Fruit fly (Drosophila melanogaster): ENCODE results near the gene aly.

The aly gene

DNA sequence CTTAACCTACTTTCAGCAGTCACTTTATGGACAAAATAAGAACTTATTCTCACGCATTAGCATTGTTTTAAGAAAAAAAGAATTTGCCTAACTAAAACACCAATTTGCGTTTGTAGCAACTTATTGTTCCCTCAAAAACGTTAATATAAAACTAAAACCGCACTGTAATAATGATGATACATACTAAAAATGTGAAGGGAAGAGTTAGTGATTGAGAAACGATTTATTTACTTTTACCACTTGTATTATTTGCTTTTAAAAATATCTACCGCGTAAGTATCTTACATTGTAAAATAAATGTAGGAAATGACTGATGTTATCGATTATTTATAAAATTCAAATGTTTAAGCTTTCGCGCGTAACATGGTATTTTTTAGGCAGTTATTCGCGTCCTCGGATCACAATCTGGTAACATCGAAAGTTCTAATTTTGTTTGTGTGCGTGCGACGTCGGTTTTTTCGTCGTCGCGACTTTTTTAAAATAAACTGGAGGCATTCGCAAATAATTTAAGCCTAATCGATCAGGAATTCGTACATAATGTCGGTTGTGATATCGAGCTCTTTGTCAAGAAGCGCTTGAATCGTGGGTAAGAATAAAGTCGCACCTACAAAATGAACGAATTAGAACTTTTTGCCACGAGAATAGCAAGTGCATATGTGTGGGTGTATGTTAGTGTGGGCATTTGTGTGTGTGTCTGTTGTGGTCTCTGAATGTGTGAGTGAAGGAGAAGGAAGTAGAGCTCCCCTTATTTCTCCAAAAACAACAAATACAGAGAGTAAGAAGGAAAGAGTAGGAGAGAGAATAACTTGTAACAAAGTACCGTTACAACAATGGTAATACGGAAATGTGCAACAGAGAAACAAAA is 8.7 kb upstream of the aly start, which contains the start of gene CG2162:
Gene CG2162, plus strand, starts transcription at position 418 of the 865 bp plus-strand sequence.
- TF ChIP-seq Myc (optimal IDR thresholded peaks at IDR 0.05) (no peak), insv (optimal IDR thresholded peaks at IDR 0.05) (no peak), ttk (optimal IDR thresholded peaks at IDR 0.05) (no peak), h (optimal IDR thresholded peaks at IDR 0.05) (no peak), psq (optimal IDR thresholded peaks at IDR 0.05) (no peak), Sin3A (optimal IDR thresholded peaks at IDR 0.05) (no peak)

DNA sequence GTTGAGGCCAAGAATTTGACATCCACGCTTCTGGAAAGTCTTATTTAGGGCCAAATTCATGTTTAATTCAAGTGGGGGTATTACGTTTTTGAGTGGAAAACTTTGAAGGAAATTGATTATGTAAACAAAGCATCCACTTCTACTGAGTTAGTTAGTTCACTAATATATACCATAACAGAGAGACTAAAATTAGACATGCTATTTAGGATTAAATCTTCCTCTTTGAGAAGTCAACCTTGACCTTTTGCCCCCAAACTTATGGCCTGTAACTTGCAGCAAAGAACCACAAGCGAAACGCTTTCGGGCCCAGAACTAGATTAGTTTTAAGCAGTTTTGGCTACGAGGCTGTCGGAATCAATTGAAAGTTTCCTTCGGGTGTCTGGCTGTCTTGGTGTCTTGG is 9.2 kb downstream of the aly start, which contains the start of gene CG32487:
Gene CG32487, minus strand, starts transcription at position 101 of the 400 bp plus-strand sequence.
- TF ChIP-seq Sin3A (optimal IDR thresholded peaks at IDR 0.05) = no peak
- no peak for TF ChIP-seq ttk (optimal IDR thresholded peaks at IDR 0.05)
- TF ChIP-seq psq (optimal IDR thresholded peaks at IDR 0.05) = no peak
- no peak for TF ChIP-seq h (optimal IDR thresholded peaks at IDR 0.05)
- TF ChIP-seq Myc (optimal IDR thresholded peaks at IDR 0.05) = no peak
- no peak for TF ChIP-seq insv (optimal IDR thresholded peaks at IDR 0.05)

DNA sequence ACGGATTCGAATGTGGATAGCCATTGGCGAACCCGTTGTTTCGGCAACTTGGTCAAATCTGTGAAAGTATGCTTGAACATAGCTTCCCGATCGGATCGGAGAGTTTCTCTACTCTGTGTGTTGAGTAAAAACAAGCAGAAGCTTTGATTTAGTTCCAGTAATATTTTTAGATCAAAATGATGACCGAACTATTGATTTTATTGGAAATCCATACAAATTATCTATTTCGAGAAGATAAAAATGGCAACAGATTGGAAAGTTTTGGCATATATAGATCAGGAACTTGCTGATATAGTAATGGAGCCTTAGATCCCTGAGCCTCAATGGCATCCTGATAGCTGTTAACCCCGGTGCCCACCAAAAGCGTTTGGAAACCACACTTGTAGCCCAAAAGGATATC is 10.4 kb downstream of the aly start, which contains the start of gene CG32488:
Gene CG32488, minus strand, starts transcription at position 101 of the 400 bp plus-strand sequence.
- no peak for TF ChIP-seq Sin3A (optimal IDR thresholded peaks at IDR 0.05)
- no peak for TF ChIP-seq ttk (optimal IDR thresholded peaks at IDR 0.05)
- TF ChIP-seq Myc (optimal IDR thresholded peaks at IDR 0.05) = no peak
- TF ChIP-seq insv (optimal IDR thresholded peaks at IDR 0.05) = no peak
- TF ChIP-seq psq (optimal IDR thresholded peaks at IDR 0.05) = no peak
- no peak for TF ChIP-seq h (optimal IDR thresholded peaks at IDR 0.05)

DNA sequence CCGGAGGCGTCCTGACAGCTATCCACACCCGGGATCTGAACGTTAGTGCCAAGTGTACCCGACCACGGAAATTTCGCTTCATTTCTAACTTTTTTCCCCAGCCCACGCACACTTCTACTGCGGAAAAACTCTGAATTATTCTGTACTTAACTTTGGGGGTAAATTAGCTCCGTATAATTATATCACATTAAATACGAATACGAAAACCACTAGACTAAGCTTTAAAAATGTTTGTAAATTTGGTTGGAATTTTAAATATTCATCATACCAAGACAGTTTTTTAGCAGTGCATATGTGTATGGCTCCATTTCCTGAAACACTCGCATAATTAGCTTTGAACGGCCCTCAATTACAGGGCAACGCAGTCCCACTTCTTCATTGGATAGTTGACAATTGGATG is 12.8 kb downstream of the aly start:
- TF ChIP-seq insv (optimal IDR thresholded peaks at IDR 0.05) (no peak), ttk (optimal IDR thresholded peaks at IDR 0.05) (no peak)

DNA sequence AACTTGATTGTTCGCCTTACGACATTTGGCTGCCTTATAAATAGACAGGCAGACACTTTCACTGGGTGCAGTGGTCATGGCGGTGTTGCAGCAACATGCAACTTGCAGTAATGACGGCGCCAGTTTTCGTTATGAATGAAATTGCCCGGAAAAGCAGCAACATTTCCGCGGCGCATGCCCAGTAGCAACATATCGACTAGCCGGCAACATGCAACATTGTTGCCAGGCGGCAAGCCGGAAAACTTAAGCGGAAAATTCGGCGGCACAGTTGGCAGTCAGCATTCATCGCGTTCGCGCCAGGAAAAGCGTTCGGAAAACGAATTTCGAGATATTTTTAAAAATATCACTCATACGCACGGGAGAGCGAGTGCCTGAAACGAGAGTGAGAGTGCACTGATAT is 24.9 kb downstream of the aly start, which contains the start of gene FMRFaR:
Gene FMRFaR, plus strand, starts transcription at position 272 of the 400 bp plus-strand sequence.
- TF ChIP-seq Sin3A (optimal IDR thresholded peaks at IDR 0.05) (no peak), ttk (optimal IDR thresholded peaks at IDR 0.05) (no peak)

DNA sequence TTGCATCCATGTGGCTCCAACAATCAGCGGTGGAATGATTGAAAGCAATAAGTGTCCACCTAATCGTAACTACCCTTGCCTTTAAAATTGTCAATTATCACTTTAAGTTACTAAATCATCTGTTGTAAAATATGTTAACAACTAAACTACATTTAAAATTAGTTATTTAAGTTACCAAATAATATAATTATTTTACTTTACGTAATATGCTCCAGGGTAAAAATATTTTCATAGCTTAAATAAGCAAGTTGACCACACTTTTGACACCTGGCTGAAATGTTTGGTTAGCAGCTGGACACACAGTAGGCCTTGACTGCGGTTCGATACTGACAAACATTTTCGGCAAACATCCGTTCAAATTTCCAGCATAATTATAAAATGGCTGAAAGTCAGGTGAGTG is 31.4 kb downstream of the aly start, which contains the start of gene CG2113:
Gene CG2113, plus strand, starts transcription at position 301 of the 400 bp plus-strand sequence.
- TF ChIP-seq h (optimal IDR thresholded peaks at IDR 0.05) (no peak), ttk (optimal IDR thresholded peaks at IDR 0.05) (no peak), Sin3A (optimal IDR thresholded peaks at IDR 0.05) (no peak), Myc (optimal IDR thresholded peaks at IDR 0.05) (no peak), insv (optimal IDR thresholded peaks at IDR 0.05) (no peak), psq (optimal IDR thresholded peaks at IDR 0.05) (no peak)

DNA sequence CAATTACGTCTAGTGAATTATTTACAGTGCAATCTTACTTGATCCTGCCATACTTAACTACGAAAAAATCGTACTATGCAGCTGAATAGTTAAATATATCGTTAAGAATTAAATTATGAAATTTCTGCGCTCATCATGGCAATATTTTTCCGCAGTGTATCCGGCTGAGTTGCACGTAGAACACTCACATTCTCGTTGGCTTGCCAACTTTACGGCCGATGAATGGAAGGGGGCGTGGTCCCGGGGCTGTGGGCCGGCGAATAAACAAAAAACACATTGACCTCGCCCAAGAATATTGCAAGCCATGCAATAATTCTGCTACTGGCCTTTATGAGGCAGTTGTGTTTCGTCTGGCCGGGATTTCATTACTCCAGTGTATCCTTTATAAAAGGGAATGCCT is 38.6 kb downstream of the aly start:
- TF ChIP-seq insv (optimal IDR thresholded peaks at IDR 0.05) (no peak), psq (optimal IDR thresholded peaks at IDR 0.05) (no peak), Sin3A (optimal IDR thresholded peaks at IDR 0.05) (no peak), h (optimal IDR thresholded peaks at IDR 0.05) (no peak), Myc (optimal IDR thresholded peaks at IDR 0.05) (no peak), ttk (optimal IDR thresholded peaks at IDR 0.05) (no peak)

DNA sequence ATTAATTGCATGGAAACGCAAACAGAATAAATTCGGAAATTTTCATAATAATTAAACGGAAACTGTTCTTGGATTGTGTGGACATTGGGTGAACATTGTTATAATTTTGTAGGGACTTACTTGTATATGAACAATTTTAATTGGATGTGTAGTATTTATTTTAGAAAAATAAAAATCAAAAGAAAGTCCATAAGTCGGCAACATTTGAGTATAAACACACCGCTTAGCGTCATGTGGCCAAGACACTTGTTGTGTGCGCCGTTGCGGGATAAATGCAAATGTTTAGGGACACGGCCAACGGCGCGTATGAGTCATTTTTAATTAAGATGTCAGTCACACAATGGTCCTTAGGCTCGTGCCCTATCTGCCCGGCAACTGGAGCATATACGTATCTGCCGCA is 40.0 kb downstream of the aly start:
- TF ChIP-seq Sin3A (optimal IDR thresholded peaks at IDR 0.05) = no peak
- no peak for TF ChIP-seq psq (optimal IDR thresholded peaks at IDR 0.05)
- TF ChIP-seq h (optimal IDR thresholded peaks at IDR 0.05) = no peak
- no peak for TF ChIP-seq ttk (optimal IDR thresholded peaks at IDR 0.05)
- TF ChIP-seq Myc (optimal IDR thresholded peaks at IDR 0.05) = no peak

DNA sequence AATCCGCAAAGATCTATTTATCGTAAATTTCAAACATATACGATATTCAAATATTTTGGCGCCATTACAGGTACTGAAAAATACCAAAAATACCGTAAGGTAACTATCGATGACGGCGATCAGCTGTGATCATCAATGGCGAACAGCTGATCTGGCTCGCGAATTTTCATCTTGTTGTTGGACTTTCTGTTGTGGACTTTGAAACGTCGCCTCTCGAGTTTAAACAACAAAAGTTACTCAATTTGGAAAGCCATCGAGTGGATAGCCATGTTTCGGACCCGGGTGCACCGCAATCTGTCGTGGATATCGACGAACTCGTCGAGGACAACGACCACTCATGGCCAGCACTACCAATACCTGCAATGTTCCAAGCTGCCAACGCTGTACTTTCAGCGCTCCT is 45.5 kb downstream of the aly start, which contains the start of gene CPT2:
Gene CPT2, plus strand, starts transcription at position 167 of the 400 bp plus-strand sequence.
- TF ChIP-seq Myc (optimal IDR thresholded peaks at IDR 0.05) (no peak), ttk (optimal IDR thresholded peaks at IDR 0.05) (no peak), psq (optimal IDR thresholded peaks at IDR 0.05) (no peak), insv (optimal IDR thresholded peaks at IDR 0.05) (no peak), Sin3A (optimal IDR thresholded peaks at IDR 0.05) (no peak), h (optimal IDR thresholded peaks at IDR 0.05) (no peak)
